Worm (Caenorhabditis elegans) whole organism, L4 larva: ENCODE measurements around the gene hpo-15.

Experiments
- aly-2 ChIP-seq: sonication (generic microtip); optimal IDR thresholded peaks from 2 replicates; lab custom pipeline; 2018; ENCODE audit warnings: missing biosample characterization, missing genetic modification characterization
- ces-1 ChIP-seq: fragments of 150-350 bp; sonication (generic microtip); optimal IDR thresholded peaks from 4 replicates; lab custom pipeline; 2014; ENCODE audit warnings: missing biosample characterization, missing genetic modification reagents, missing genetic modification characterization
- dmd-6 ChIP-seq: fragments of 200-800 bp; sonication (Bioruptor generic); IDR thresholded peaks from 2 replicates; pipeline ENCODE4 v1.3.6; 2022; ENCODE audit warnings: missing genetic modification reagents, missing genetic modification characterization, missing compliant biosample characterization
- jun-1 ChIP-seq: fragments of 150-350 bp; optimal IDR thresholded peaks from 2 replicates; lab custom pipeline; 2014; ENCODE audit warnings: missing biosample characterization, missing genetic modification reagents, missing genetic modification characterization
- unc-39 ChIP-seq: sonication (generic microtip); optimal IDR thresholded peaks from 2 replicates; lab custom pipeline; 2017; ENCODE audit warnings: missing biosample characterization, missing genetic modification characterization
- ztf-11 ChIP-seq: fragments of 150-350 bp; optimal IDR thresholded peaks from 2 replicates; lab custom pipeline; 2014; ENCODE audit warnings: missing biosample characterization, missing genetic modification characterization

ce11 chrV:5527694-5528093 is 14.1 kb upstream of the hpo-15 start:
- TF ChIP-seq dmd-6 (GFP tag; lab: Robert Waterston, UW) (no peak), jun-1 (tag; lab: Kevin White, UChicago) (no peak), ztf-11 (tag; lab: Kevin White, UChicago) (no peak), ces-1 (GFP tag; lab: Kevin White, UChicago) (no peak), unc-39 (tag; lab: Kevin White, UChicago) (no peak), aly-2 (tag; lab: Kevin White, UChicago) (no peak)
